Worm (Caenorhabditis elegans): ENCODE results near the gene stn-2.

DNA sequence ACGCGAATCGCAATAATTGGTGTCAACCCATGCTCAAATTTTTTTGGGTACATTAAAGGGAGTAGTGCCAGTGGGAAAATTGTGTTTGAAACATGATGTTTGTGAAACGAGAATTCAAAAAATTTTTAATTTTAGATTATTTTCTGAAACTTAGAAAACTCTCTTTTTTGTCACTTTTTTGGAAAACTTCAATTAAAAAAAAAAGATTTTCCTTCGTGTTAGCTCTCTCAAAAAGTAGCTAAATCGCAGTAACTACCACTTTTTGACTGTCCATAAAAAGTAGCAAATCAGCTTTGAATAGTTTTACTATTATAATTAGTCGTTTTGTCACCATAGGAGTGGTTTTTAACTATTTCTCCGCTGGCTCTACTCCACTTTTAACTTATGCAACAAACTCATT, 40.0 kb downstream of the stn-2 start:
- TF ChIP-seq tab-1 (GFP tag; IDR thresholded peaks at IDR 0.05) (no peak), ztf-23 (GFP tag; IDR thresholded peaks at IDR 0.05) (no peak), T22C8.4 (GFP tag; IDR thresholded peaks at IDR 0.05) (no peak)

Measured in whole organism, midembryonic.